Fruit fly (Drosophila melanogaster) whole organism, embryonic: Measurements from ENCODE around the gene CG12118.

Experiments
- Antp ChIP-seq: fragments of 200-800 bp; sonication (Bioruptor generic); optimal IDR thresholded peaks from 3 replicates; lab custom pipeline; 2016; ENCODE audit warnings: missing biosample characterization, missing genetic modification characterization
- CG10267 ChIP-seq: fragments of 200-800 bp; sonication (Bioruptor generic); optimal IDR thresholded peaks from 2 replicates; lab custom pipeline; 2018; ENCODE audit warnings: missing biosample characterization, mild to moderate bottlenecking, missing genetic modification characterization, moderate library complexity
- CG10321 ChIP-seq: fragments of 200-800 bp; sonication (Bioruptor generic); IDR thresholded peaks from 2 replicates; pipeline ENCODE4 v1.3.6; 2022; ENCODE audit warnings: missing biosample characterization, missing genetic modification characterization
- CG10543 ChIP-seq: fragments of 200-800 bp; sonication (Bioruptor generic); optimal IDR thresholded peaks from 3 replicates; lab custom pipeline; 2017; ENCODE audit warnings: missing biosample characterization, mild to moderate bottlenecking, missing genetic modification characterization, moderate library complexity
- CG10959 ChIP-seq: fragments of 200-800 bp; sonication (Bioruptor generic); IDR thresholded peaks from 2 replicates; pipeline ENCODE4 v1.3.6; 2022; ENCODE audit warnings: missing biosample characterization, missing genetic modification characterization
- CG12299 ChIP-seq: fragments of 200-800 bp; sonication (Bioruptor generic); optimal IDR thresholded peaks from 2 replicates; lab custom pipeline; 2018; ENCODE audit warnings: missing biosample characterization, mild to moderate bottlenecking, missing genetic modification characterization
- CG12744 ChIP-seq: fragments of 200-800 bp; sonication (Bioruptor generic); optimal IDR thresholded peaks from 2 replicates; lab custom pipeline; 2016; ENCODE audit warnings: missing biosample characterization, missing genetic modification characterization
- CG12942 ChIP-seq: fragments of 200-800 bp; sonication (Bioruptor generic); optimal IDR thresholded peaks from 3 replicates; lab custom pipeline; 2016; ENCODE audit warnings: missing biosample characterization, missing genetic modification characterization
- CG13894 ChIP-seq: fragments of 200-800 bp; sonication (Bioruptor generic); optimal IDR thresholded peaks from 3 replicates; lab custom pipeline; 2018; ENCODE audit warnings: missing biosample characterization, mild to moderate bottlenecking, missing genetic modification characterization, moderate library complexity
- CG14667 ChIP-seq: fragments of 200-800 bp; sonication (Bioruptor generic); IDR thresholded peaks from 2 replicates; pipeline ENCODE4 v1.3.6; 2022; ENCODE audit warnings: missing biosample characterization, missing genetic modification characterization
- CG14710 ChIP-seq: fragments of 200-800 bp; sonication (Bioruptor generic); optimal IDR thresholded peaks from 3 replicates; lab custom pipeline; 2019; ENCODE audit warnings: missing biosample characterization, mild to moderate bottlenecking, missing genetic modification characterization, moderate library complexity
- CG14860 ChIP-seq: fragments of 200-800 bp; sonication (Bioruptor generic); IDR thresholded peaks from 3 replicates; pipeline ENCODE4 v1.3.6; 2022; ENCODE audit warnings: missing biosample characterization, missing genetic modification characterization; ENCODE audit not compliant: partially characterized antibody
- CG15696 ChIP-seq: fragments of 200-800 bp; sonication (Bioruptor generic); optimal IDR thresholded peaks from 2 replicates; lab custom pipeline; 2019; ENCODE audit warnings: missing biosample characterization, mild to moderate bottlenecking, missing genetic modification characterization, moderate library complexity
- CG1603 ChIP-seq: fragments of 200-800 bp; sonication (Bioruptor generic); optimal IDR thresholded peaks from 2 replicates; lab custom pipeline; 2019; ENCODE audit warnings: missing biosample characterization, mild to moderate bottlenecking, missing genetic modification characterization, moderate library complexity
- CG2202 ChIP-seq: fragments of 200-800 bp; sonication (Bioruptor generic); optimal IDR thresholded peaks from 2 replicates; lab custom pipeline; 2018; ENCODE audit warnings: missing biosample characterization, mild to moderate bottlenecking, missing genetic modification characterization
- CG31441 ChIP-seq: fragments of 200-800 bp; sonication (Bioruptor generic); IDR thresholded peaks from 2 replicates; pipeline ENCODE4 v1.3.6; 2022; ENCODE audit warnings: missing biosample characterization, missing genetic modification characterization
- CG32767 ChIP-seq: fragments of 200-800 bp; sonication (Bioruptor generic); IDR thresholded peaks from 2 replicates; pipeline ENCODE4 v1.3.6; 2022; ENCODE audit warnings: missing biosample characterization, missing genetic modification characterization
- CG3281 ChIP-seq: fragments of 200-800 bp; sonication (Bioruptor generic); optimal IDR thresholded peaks from 3 replicates; lab custom pipeline; 2017; ENCODE audit warnings: missing biosample characterization, mild to moderate bottlenecking, missing genetic modification characterization
- CG3407 ChIP-seq: fragments of 200-800 bp; sonication (Bioruptor generic); optimal IDR thresholded peaks from 2 replicates; lab custom pipeline; 2018; ENCODE audit warnings: missing biosample characterization, mild to moderate bottlenecking, missing genetic modification characterization
- CG3847 ChIP-seq: fragments of 200-800 bp; sonication (Bioruptor generic); IDR thresholded peaks from 2 replicates; pipeline ENCODE4 v1.3.6; 2022; ENCODE audit warnings: missing biosample characterization, missing genetic modification characterization
- CG3995 ChIP-seq: fragments of 200-800 bp; sonication (Bioruptor generic); optimal IDR thresholded peaks from 3 replicates; lab custom pipeline; 2016; ENCODE audit warnings: missing biosample characterization, missing genetic modification characterization
- CG42726 ChIP-seq: fragments of 200-800 bp; sonication (Bioruptor generic); IDR thresholded peaks from 2 replicates; pipeline ENCODE4 v1.3.6; 2022; ENCODE audit warnings: missing biosample characterization, missing genetic modification characterization; ENCODE audit not compliant: partially characterized antibody
- CG9932 ChIP-seq: fragments of 200-800 bp; sonication (Bioruptor generic); IDR thresholded peaks from 2 replicates; pipeline ENCODE4 v1.3.6; 2022; ENCODE audit warnings: missing biosample characterization, missing genetic modification characterization
- CTCF ChIP-seq: fragments of 200-800 bp; sonication (Bioruptor generic); optimal IDR thresholded peaks from 2 replicates; lab custom pipeline; 2017; ENCODE audit warnings: missing biosample characterization, mild to moderate bottlenecking, missing genetic modification characterization, moderate library complexity
- Chrac-16 ChIP-seq: fragments of 200-800 bp; sonication (Bioruptor generic); optimal IDR thresholded peaks from 3 replicates; lab custom pipeline; 2016; ENCODE audit warnings: missing biosample characterization, missing genetic modification characterization
- CoRest ChIP-seq: fragments of 200-800 bp; sonication (Bioruptor generic); optimal IDR thresholded peaks from 3 replicates; lab custom pipeline; 2018; ENCODE audit warnings: missing biosample characterization, mild to moderate bottlenecking, missing genetic modification characterization, moderate library complexity
- Dad ChIP-seq: fragments of 200-800 bp; sonication (Bioruptor generic); optimal IDR thresholded peaks from 3 replicates; lab custom pipeline; 2016; ENCODE audit warnings: missing biosample characterization, missing genetic modification characterization
- Dip2 ChIP-seq: fragments of 200-800 bp; sonication (Bioruptor generic); IDR thresholded peaks from 2 replicates; pipeline ENCODE4 v1.3.6; 2022; ENCODE audit warnings: missing biosample characterization, missing genetic modification characterization
- Hmx ChIP-seq: fragments of 200-800 bp; sonication (Bioruptor generic); optimal IDR thresholded peaks from 2 replicates; lab custom pipeline; 2016; ENCODE audit warnings: missing biosample characterization, missing genetic modification characterization
- MTF-1 ChIP-seq: fragments of 200-800 bp; sonication (Bioruptor generic); optimal IDR thresholded peaks from 2 replicates; lab custom pipeline; 2018; ENCODE audit warnings: missing biosample characterization, mild to moderate bottlenecking, missing genetic modification characterization, borderline replicate concordance
- NK7.1 ChIP-seq: fragments of 200-800 bp; sonication (Bioruptor generic); optimal IDR thresholded peaks from 3 replicates; lab custom pipeline; 2016; ENCODE audit warnings: missing biosample characterization, missing genetic modification characterization
- Nf-YB ChIP-seq: fragments of 200-800 bp; sonication (Bioruptor generic); optimal IDR thresholded peaks from 3 replicates; lab custom pipeline; 2019; ENCODE audit warnings: missing biosample characterization, mild to moderate bottlenecking, missing genetic modification characterization, moderate library complexity
- Side ChIP-seq: fragments of 200-800 bp; sonication (Bioruptor generic); optimal IDR thresholded peaks from 2 replicates; lab custom pipeline; 2016; ENCODE audit warnings: missing biosample characterization, missing genetic modification characterization
- abd-A ChIP-seq: fragments of 200-800 bp; sonication (Bioruptor generic); optimal IDR thresholded peaks from 3 replicates; lab custom pipeline; 2019; ENCODE audit warnings: missing biosample characterization, mild to moderate bottlenecking, missing genetic modification characterization, moderate library complexity
- ara ChIP-seq: fragments of 200-800 bp; sonication (Bioruptor generic); IDR thresholded peaks from 2 replicates; pipeline ENCODE4 v1.3.6; 2022; ENCODE audit warnings: missing biosample characterization, missing genetic modification characterization
- dimm ChIP-seq: fragments of 200-800 bp; sonication (Bioruptor generic); IDR thresholded peaks from 2 replicates; pipeline ENCODE4 v1.3.6; 2022; ENCODE audit warnings: missing biosample characterization, missing genetic modification characterization
- dmrt11E ChIP-seq: fragments of 200-800 bp; sonication (Bioruptor generic); optimal IDR thresholded peaks from 3 replicates; lab custom pipeline; 2018; ENCODE audit warnings: missing biosample characterization, mild to moderate bottlenecking, missing genetic modification characterization, moderate library complexity
- emc ChIP-seq: fragments of 200-800 bp; sonication (Bioruptor generic); optimal IDR thresholded peaks from 2 replicates; lab custom pipeline; 2016; ENCODE audit warnings: missing biosample characterization, missing genetic modification characterization
- kah ChIP-seq: fragments of 200-800 bp; sonication (Bioruptor generic); optimal IDR thresholded peaks from 2 replicates; lab custom pipeline; 2018; ENCODE audit warnings: missing biosample characterization, mild to moderate bottlenecking, missing genetic modification characterization
- ken ChIP-seq: fragments of 200-800 bp; sonication (Bioruptor generic); IDR thresholded peaks from 3 replicates; pipeline ENCODE4 v1.3.6; 2022; ENCODE audit warnings: missing biosample characterization, missing genetic modification characterization
- lbe ChIP-seq: fragments of 200-800 bp; sonication (Bioruptor generic); optimal IDR thresholded peaks from 2 replicates; lab custom pipeline; 2016; ENCODE audit warnings: missing biosample characterization, mild to moderate bottlenecking, missing genetic modification characterization
- pb ChIP-seq: fragments of 200-800 bp; sonication (Bioruptor generic); optimal IDR thresholded peaks from 3 replicates; lab custom pipeline; 2016; ENCODE audit warnings: missing biosample characterization, missing genetic modification characterization
- pfk ChIP-seq: fragments of 200-800 bp; sonication (Bioruptor generic); optimal IDR thresholded peaks from 2 replicates; lab custom pipeline; 2018; ENCODE audit warnings: missing biosample characterization, mild to moderate bottlenecking, missing genetic modification characterization, moderate library complexity
- pum ChIP-seq: fragments of 200-800 bp; sonication (Bioruptor generic); optimal IDR thresholded peaks from 2 replicates; lab custom pipeline; 2016; ENCODE audit warnings: missing biosample characterization, missing genetic modification characterization
- rib ChIP-seq: fragments of 200-800 bp; sonication (Bioruptor generic); IDR thresholded peaks from 2 replicates; pipeline ENCODE4 v1.3.6; 2022; ENCODE audit warnings: missing biosample characterization, missing genetic modification characterization
- slou ChIP-seq: fragments of 200-800 bp; sonication (Bioruptor generic); optimal IDR thresholded peaks from 3 replicates; lab custom pipeline; 2016; ENCODE audit warnings: missing biosample characterization, missing genetic modification characterization
- sqz ChIP-seq: fragments of 200-800 bp; sonication (Bioruptor generic); optimal IDR thresholded peaks from 3 replicates; lab custom pipeline; 2018; ENCODE audit warnings: missing biosample characterization, mild to moderate bottlenecking, missing genetic modification characterization
- sr ChIP-seq: fragments of 200-800 bp; sonication (Bioruptor generic); IDR thresholded peaks from 3 replicates; pipeline ENCODE4 v1.3.6; 2022; ENCODE audit warnings: missing biosample characterization, missing genetic modification characterization
- tup ChIP-seq: fragments of 200-800 bp; sonication (Bioruptor generic); optimal IDR thresholded peaks from 2 replicates; lab custom pipeline; 2016; ENCODE audit warnings: missing biosample characterization, mild to moderate bottlenecking, missing genetic modification characterization, moderate library complexity
- vvl ChIP-seq: fragments of 200-800 bp; sonication (Bioruptor generic); IDR thresholded peaks from 2 replicates; pipeline ENCODE4 v1.3.6; 2022; ENCODE audit warnings: missing biosample characterization, missing genetic modification characterization

Gene CG12118

dm6 chrX:9201866-9202681, 5.9 kb upstream of the CG12118 start (continued):
- peak; percentile 58 for TF ChIP-seq Nf-YB (GFP tag; lab: Kevin White, UChicago)
- no peak for TF ChIP-seq NK7.1 (GFP tag; lab: Kevin White, UChicago)
- no peak for TF ChIP-seq tup (GFP tag; lab: Kevin White, UChicago)
- peak; percentile 95 for TF ChIP-seq CG9932 (GFP tag; lab: Robert Waterston, UW)
- no peak for TF ChIP-seq CG32767 (GFP tag; lab: Robert Waterston, UW)
- TF ChIP-seq CG31441 = peak; percentile 67
- TF ChIP-seq CG12744 (GFP tag; lab: Kevin White, UChicago) = no peak
- peak; percentile 55 for TF ChIP-seq CG12299 (tag; lab: Kevin White, UChicago)
- TF ChIP-seq CG3847 (GFP tag; lab: Robert Waterston, UW) = peak; percentile 90
- TF ChIP-seq sr (GFP tag; lab: Robert Waterston, UW) = 0 out of 3 replicates have a peak, but pooled peaks have one; percentile 54
- TF ChIP-seq CG15696 (tag; lab: Kevin White, UChicago) = peak; percentile 34
- no peak for TF ChIP-seq kah (GFP tag; lab: Kevin White, UChicago)
- no peak for TF ChIP-seq CTCF (GFP tag; lab: Kevin White, UChicago)
- no peak for TF ChIP-seq CG14860 (GFP tag; lab: Robert Waterston, UW)
- TF ChIP-seq MTF-1 (GFP tag; lab: Kevin White, UChicago) = peak; percentile 63
- TF ChIP-seq vvl (GFP tag; lab: Robert Waterston, UW) = peak; percentile 82
- no peak for TF ChIP-seq CG12942 (GFP tag; lab: Kevin White, UChicago)
- TF ChIP-seq CG3995 (GFP tag; lab: Kevin White, UChicago) = no peak
- TF ChIP-seq CG10267 (tag; lab: Kevin White, UChicago) = peak; percentile 67
- no peak for TF ChIP-seq Dip2 (GFP tag; lab: Robert Waterston, UW)
- TF ChIP-seq CG2202 (tag; lab: Kevin White, UChicago) = no peak
- no peak for TF ChIP-seq abd-A (tag; lab: Kevin White, UChicago)
- no peak for TF ChIP-seq CG42726 (GFP tag; lab: Robert Waterston, UW)
- peak; percentile 58 for TF ChIP-seq CG10321 (GFP tag; lab: Robert Waterston, UW)
- peak; percentile 56; the same call in 1 of the 2 replicates for TF ChIP-seq dimm (GFP tag; lab: Robert Waterston, UW)
- TF ChIP-seq CG10543 (GFP tag; lab: Kevin White, UChicago) = peak; percentile 76
- TF ChIP-seq Antp (GFP tag; lab: Kevin White, UChicago) = no peak
- peak; percentile 40 for TF ChIP-seq Chrac-16 (GFP tag; lab: Kevin White, UChicago)
- TF ChIP-seq CG14710 = peak; percentile 38
- TF ChIP-seq pum = no peak
- no peak for TF ChIP-seq pfk
- no peak for TF ChIP-seq emc (GFP tag; lab: Kevin White, UChicago)
- no peak for TF ChIP-seq CG3407 (GFP tag; lab: Kevin White, UChicago)
- TF ChIP-seq Dad (GFP tag; lab: Kevin White, UChicago) = no peak
- no peak for TF ChIP-seq Side (GFP tag; lab: Kevin White, UChicago)
- TF ChIP-seq sqz (GFP tag; lab: Kevin White, UChicago) = no peak
- peak; percentile 76 for TF ChIP-seq CoRest
- peak; percentile 17 for TF ChIP-seq CG1603 (tag; lab: Kevin White, UChicago)
- TF ChIP-seq CG10959 (GFP tag; lab: Robert Waterston, UW) = 0 out of 2 replicates have a peak, but pooled peaks have one; percentile 38
- peak; percentile 24 for TF ChIP-seq dmrt11E (tag; lab: Kevin White, UChicago)
- TF ChIP-seq slou (GFP tag; lab: Kevin White, UChicago) = no peak
- TF ChIP-seq ken = peak; percentile 82
- no peak for TF ChIP-seq Hmx (GFP tag; lab: Kevin White, UChicago)
- TF ChIP-seq CG3281 = peak; percentile 88
- TF ChIP-seq rib (GFP tag; lab: Robert Waterston, UW) = peak; percentile 90
- no peak for TF ChIP-seq ara (GFP tag; lab: Robert Waterston, UW)
- peak; percentile 82 for TF ChIP-seq CG13894
- peak; percentile 55 for TF ChIP-seq CG14667 (GFP tag; lab: Robert Waterston, UW)
- TF ChIP-seq pb (GFP tag; lab: Kevin White, UChicago) = no peak
- TF ChIP-seq lbe = no peak
